Worm (Caenorhabditis elegans) whole organism, young adult: Measurements from ENCODE around the gene F08G2.4.
A peak's percentile ranks its signal among the peaks of the same experiment; 100 is the strongest.

Experiments
- B0336.3 ChIP-seq: fragments of 200-800 bp; sonication (Bioruptor generic); IDR thresholded peaks from 2 replicates; pipeline ENCODE4 v1.3.6; 2022; ENCODE audit warnings: missing genetic modification characterization, missing compliant biosample characterization
- D2030.7 ChIP-seq: fragments of 200-800 bp; sonication (Bioruptor generic); IDR thresholded peaks from 2 replicates; pipeline ENCODE4 v1.3.6; 2022; ENCODE audit warnings: missing genetic modification reagents, missing genetic modification characterization, missing compliant biosample characterization
- F22D6.2 ChIP-seq: sonication (generic microtip); optimal IDR thresholded peaks from 2 replicates; lab custom pipeline; 2016; ENCODE audit warnings: mild to moderate bottlenecking, missing genetic modification characterization, missing compliant biosample characterization
- F55B11.4 ChIP-seq: sonication (generic microtip); optimal IDR thresholded peaks from 2 replicates; lab custom pipeline; 2016; ENCODE audit warnings: missing compliant biosample characterization, missing genetic modification characterization, borderline replicate concordance; ENCODE audit not compliant: insufficient read depth
- Y53G8AR.9 ChIP-seq: fragments of 200-800 bp; sonication (Bioruptor generic); conservative IDR thresholded peaks from 2 replicates; pipeline ENCODE4 v1.3.6; 2022; ENCODE audit warnings: missing genetic modification reagents, missing genetic modification characterization, missing compliant biosample characterization
- Y56A3A.18 ChIP-seq: fragments of 200-800 bp; sonication (Bioruptor generic); IDR thresholded peaks from 2 replicates; pipeline ENCODE4 v1.3.6; 2022; ENCODE audit warnings: missing genetic modification reagents, missing genetic modification characterization, missing compliant biosample characterization
- Y79H2A.3 ChIP-seq: fragments of 200-800 bp; sonication (Bioruptor generic); conservative IDR thresholded peaks from 2 replicates; pipeline ENCODE4 v1.3.6; 2022; ENCODE audit warnings: missing genetic modification reagents, missing genetic modification characterization, missing compliant biosample characterization
- ZK185.1 ChIP-seq: sonication (generic microtip); optimal IDR thresholded peaks from 2 replicates; lab custom pipeline; 2016; ENCODE audit warnings: mild to moderate bottlenecking, missing genetic modification characterization, missing compliant biosample characterization; ENCODE audit not compliant: poor library complexity, severe bottlenecking
- akir-1 ChIP-seq: fragments of 200-800 bp; sonication (Bioruptor generic); optimal IDR thresholded peaks from 2 replicates; lab custom pipeline; 2018; ENCODE audit warnings: mild to moderate bottlenecking, missing genetic modification characterization, moderate library complexity, missing compliant biosample characterization
- ama-1 ChIP-seq, 3 experiments: fragments of 150-350 bp in 1 of 3; sonication (generic microtip) in 2 of 3; optimal IDR thresholded peaks; 2 replicates each; lab custom pipeline; 2014 to 2018; ENCODE audit warnings: missing biosample characterization in 2 of 3, missing genetic modification characterization in 2 of 3, missing genetic modification reagents in 2 of 3
- atf-7 ChIP-seq: sonication (generic microtip); optimal IDR thresholded peaks from 2 replicates; lab custom pipeline; 2017; ENCODE audit warnings: mild to moderate bottlenecking, missing genetic modification characterization, missing compliant biosample characterization
- attf-3 ChIP-seq: fragments of 200-800 bp; sonication (Bioruptor generic); conservative IDR thresholded peaks from 2 replicates; pipeline ENCODE4 v1.3.6; 2022; ENCODE audit warnings: missing genetic modification reagents, missing genetic modification characterization, missing compliant biosample characterization
- ceh-27 ChIP-seq: fragments of 200-800 bp; sonication (Bioruptor generic); optimal IDR thresholded peaks from 2 replicates; lab custom pipeline; 2018; ENCODE audit warnings: mild to moderate bottlenecking, missing genetic modification characterization, moderate library complexity, missing compliant biosample characterization
- ceh-58 ChIP-seq: fragments of 200-800 bp; sonication (Bioruptor generic); IDR thresholded peaks from 2 replicates; pipeline ENCODE4 v1.3.6; 2022; ENCODE audit warnings: missing genetic modification characterization, missing compliant biosample characterization
- dox-1 ChIP-seq: fragments of 200-800 bp; sonication (Bioruptor generic); IDR thresholded peaks from 2 replicates; pipeline ENCODE4 v1.3.6; 2022; ENCODE audit warnings: missing genetic modification reagents, missing genetic modification characterization, missing compliant biosample characterization
- egl-18 ChIP-seq: fragments of 200-800 bp; sonication (Bioruptor generic); IDR thresholded peaks from 2 replicates; pipeline ENCODE4 v1.3.6; 2022; ENCODE audit warnings: missing genetic modification reagents, missing genetic modification characterization, missing compliant biosample characterization
- egl-44 ChIP-seq: fragments of 200-800 bp; sonication (Bioruptor generic); IDR thresholded peaks from 2 replicates; pipeline ENCODE4 v1.3.6; 2022; ENCODE audit warnings: missing genetic modification reagents, missing genetic modification characterization, missing compliant biosample characterization
- egrh-3 ChIP-seq: fragments of 200-800 bp; sonication (Bioruptor generic); IDR thresholded peaks from 2 replicates; pipeline ENCODE4 v1.3.6; 2022; ENCODE audit warnings: missing genetic modification reagents, missing genetic modification characterization, missing compliant biosample characterization
- ekl-4 ChIP-seq: fragments of 200-800 bp; sonication (Bioruptor generic); IDR thresholded peaks from 2 replicates; pipeline ENCODE4 v1.3.6; 2022; ENCODE audit warnings: missing genetic modification reagents, missing genetic modification characterization, missing compliant biosample characterization
- him-1 ChIP-seq: sonication (generic microtip); optimal IDR thresholded peaks from 2 replicates; lab custom pipeline; 2016; ENCODE audit warnings: missing genotype, missing genetic modification reagents, missing genetic modification characterization, missing compliant biosample characterization
- hmg-1.2 ChIP-seq: fragments of 200-800 bp; sonication (Bioruptor generic); IDR thresholded peaks from 2 replicates; pipeline ENCODE4 v1.3.6; 2022; ENCODE audit warnings: missing genetic modification reagents, missing genetic modification characterization, missing compliant biosample characterization
- hmg-20 ChIP-seq: fragments of 200-800 bp; sonication (Bioruptor generic); IDR thresholded peaks from 2 replicates; pipeline ENCODE4 v1.3.6; 2022; ENCODE audit warnings: missing genetic modification reagents, missing genetic modification characterization, missing compliant biosample characterization
- lin-26 ChIP-seq: fragments of 200-800 bp; sonication (Bioruptor generic); IDR thresholded peaks from 2 replicates; pipeline ENCODE4 v1.3.6; 2022; ENCODE audit warnings: missing genetic modification reagents, missing genetic modification characterization, missing compliant biosample characterization
- lin-35 ChIP-seq, 3 experiments: fragments of 150-350 bp in 2 of 3; sonication (generic microtip) in 1 of 3; optimal IDR thresholded peaks; 2 replicates each; lab custom pipeline; 2014 to 2018; ENCODE audit warnings: missing biosample characterization in 3 of 3, missing genetic modification characterization in 3 of 3, missing genetic modification reagents in 3 of 3
- lin-54 ChIP-seq: fragments of 200-800 bp; sonication (Bioruptor generic); optimal IDR thresholded peaks from 2 replicates; lab custom pipeline; 2018; ENCODE audit warnings: mild to moderate bottlenecking, missing genetic modification characterization, missing compliant biosample characterization
- lir-1 ChIP-seq: fragments of 200-800 bp; sonication (Bioruptor generic); conservative IDR thresholded peaks from 2 replicates; pipeline ENCODE4 v1.3.6; 2022; ENCODE audit warnings: missing genetic modification reagents, missing genetic modification characterization, missing compliant biosample characterization
- lsl-1 ChIP-seq: fragments of 200-800 bp; sonication (Bioruptor generic); optimal IDR thresholded peaks from 2 replicates; lab custom pipeline; 2018; ENCODE audit warnings: mild to moderate bottlenecking, missing genetic modification characterization, moderate library complexity, missing compliant biosample characterization
- madf-6 ChIP-seq: fragments of 200-800 bp; sonication (Bioruptor generic); IDR thresholded peaks from 2 replicates; pipeline ENCODE4 v1.3.6; 2022; ENCODE audit warnings: missing genetic modification reagents, missing genetic modification characterization, missing compliant biosample characterization
- mcd-1 ChIP-seq: fragments of 200-800 bp; sonication (Bioruptor generic); IDR thresholded peaks from 2 replicates; pipeline ENCODE4 v1.3.6; 2022; ENCODE audit warnings: missing genetic modification reagents, missing genetic modification characterization, missing compliant biosample characterization
- mel-28 ChIP-seq: sonication (generic microtip); optimal IDR thresholded peaks from 2 replicates; lab custom pipeline; 2016; ENCODE audit warnings: borderline replicate concordance, mild to moderate bottlenecking, missing genetic modification characterization, missing compliant biosample characterization
- mes-4 ChIP-seq: sonication (generic microtip); optimal IDR thresholded peaks from 2 replicates; lab custom pipeline; 2016; ENCODE audit warnings: missing genotype, missing genetic modification characterization, missing compliant biosample characterization
- nfya-2 ChIP-seq: fragments of 200-800 bp; sonication (Bioruptor generic); IDR thresholded peaks from 2 replicates; pipeline ENCODE4 v1.3.6; 2022; ENCODE audit warnings: missing genetic modification reagents, missing genetic modification characterization, missing compliant biosample characterization
- nfyb-1 ChIP-seq: fragments of 200-800 bp; sonication (Bioruptor generic); IDR thresholded peaks from 2 replicates; pipeline ENCODE4 v1.3.6; 2022; ENCODE audit warnings: missing genetic modification reagents, missing genetic modification characterization, missing compliant biosample characterization
- nhr-120 ChIP-seq: fragments of 200-800 bp; sonication (Bioruptor generic); IDR thresholded peaks from 2 replicates; pipeline ENCODE4 v1.3.6; 2022; ENCODE audit warnings: missing genetic modification characterization, missing compliant biosample characterization
- nhr-80 ChIP-seq: sonication (generic microtip); optimal IDR thresholded peaks from 2 replicates; lab custom pipeline; 2016; ENCODE audit warnings: missing genetic modification characterization, missing compliant biosample characterization
- pbrm-1 ChIP-seq: fragments of 200-800 bp; sonication (Bioruptor generic); IDR thresholded peaks from 2 replicates; pipeline ENCODE4 v1.3.6; 2022; ENCODE audit warnings: missing genetic modification reagents, missing genetic modification characterization, missing compliant biosample characterization
- pha-4 ChIP-seq: fragments of 150-350 bp; sonication (generic microtip); optimal IDR thresholded peaks from 2 replicates; lab custom pipeline; 2014; ENCODE audit warnings: missing biosample characterization, missing genetic modification reagents, missing genetic modification characterization
- sea-2 ChIP-seq: fragments of 200-800 bp; sonication (Bioruptor generic); IDR thresholded peaks from 2 replicates; pipeline ENCODE4 v1.3.6; 2022; ENCODE audit warnings: missing genetic modification characterization, missing compliant biosample characterization
- snpc-4 ChIP-seq, 5 experiments: fragments of 150-350 bp in 1 of 5; sonication (generic microtip) in 4 of 5; optimal IDR thresholded peaks; 2 replicates each; lab custom pipeline; 2014 to 2018; ENCODE audit warnings: missing genetic modification characterization in 5 of 5, missing biosample characterization in 3 of 5, antibody characterized with exemption in 2 of 5, mild to moderate bottlenecking in 2 of 5, missing compliant biosample characterization in 2 of 5, missing genotype in 2 of 5, moderate library complexity in 2 of 5, missing genetic modification reagents in 1 of 5
- tbp1 ChIP-seq: fragments of 200-800 bp; sonication (Bioruptor generic); optimal IDR thresholded peaks from 2 replicates; lab custom pipeline; 2018; ENCODE audit warnings: mild to moderate bottlenecking, missing genetic modification characterization, missing compliant biosample characterization
- zfh-2 ChIP-seq: fragments of 200-800 bp; sonication (Bioruptor generic); conservative IDR thresholded peaks from 2 replicates; pipeline ENCODE4 v1.3.6; 2022; ENCODE audit warnings: missing genetic modification reagents, missing genetic modification characterization, missing compliant biosample characterization
- ztf-26 ChIP-seq: sonication (generic microtip); optimal IDR thresholded peaks from 2 replicates; lab custom pipeline; 2017; ENCODE audit warnings: missing genetic modification characterization, missing compliant biosample characterization
- ztf-6 ChIP-seq: fragments of 200-800 bp; sonication (Bioruptor generic); IDR thresholded peaks from 2 replicates; pipeline ENCODE4 v1.3.6; 2022; ENCODE audit warnings: missing genetic modification reagents, missing genetic modification characterization, missing compliant biosample characterization

Gene F08G2.4

ce11 chrII:13852532-13853199 lies 22.3 kb downstream of the F08G2.4 start (continued):
- TF ChIP-seq mcd-1 (GFP tag; lab: Robert Waterston, UW) (peak; percentile 55), nfya-2 (GFP tag; lab: Robert Waterston, UW) (peak; percentile 21; the same call in 1 of the 2 replicates), madf-6 (GFP tag; lab: Robert Waterston, UW) (peak; percentile 47; the same call in 1 of the 2 replicates), hmg-1.2 (peak; percentile 84), D2030.7 (GFP tag; lab: Robert Waterston, UW) (peak; percentile 84), pbrm-1 (GFP tag; lab: Robert Waterston, UW) (peak; percentile 69), B0336.3 (GFP tag; lab: Robert Waterston, UW) (peak; percentile 65), lin-26 (GFP tag; lab: Robert Waterston, UW) (peak; percentile 93), snpc-4 (GFP tag; optimal IDR thresholded peaks at IDR 0.05; lab: Kevin White, UChicago) (peak; percentile 84), snpc-4 (tag; optimal IDR thresholded peaks at IDR 0.05; lab: Kevin White, UChicago) (peak; percentile 54 to 97 (median 93)), lin-54 (peak; percentile 13), Y53G8AR.9 (0 out of 2 replicates have a peak, but pooled peaks have one; percentile 67), ekl-4 (GFP tag; lab: Robert Waterston, UW) (peak; percentile 57; the same call in 1 of the 2 replicates), him-1 (tag; lab: Kevin White, UChicago) (peak; percentile 58), lsl-1 (GFP tag; lab: Kevin White, UChicago) (peak; percentile 61), hmg-20 (GFP tag; lab: Robert Waterston, UW) (0 out of 2 replicates have a peak, but pooled peaks have one; percentile 47)

DNA sequence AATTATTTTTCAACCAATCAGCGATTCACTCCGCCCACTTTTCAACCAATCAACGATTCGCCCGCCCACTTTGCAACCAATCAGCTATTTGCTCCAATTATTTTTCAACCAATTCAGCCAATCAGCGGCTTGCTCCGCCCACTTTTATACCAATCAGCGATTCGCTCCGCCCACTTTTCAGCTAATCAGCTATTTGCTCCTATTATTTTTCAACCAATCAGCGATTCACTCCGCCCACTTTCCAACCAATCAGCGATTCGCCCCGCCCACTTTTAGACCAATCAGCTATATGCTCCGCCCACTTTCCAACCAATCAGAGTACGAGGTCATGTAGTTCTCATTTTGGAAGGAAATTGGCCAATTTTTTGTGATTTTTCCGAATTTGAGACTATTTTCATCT lies 24.9 kb downstream of the F08G2.4 start:
- TF ChIP-seq nfyb-1 (GFP tag; lab: Robert Waterston, UW) (peak; percentile 97), nfya-2 (GFP tag; lab: Robert Waterston, UW) (0 out of 2 replicates have a peak, but pooled peaks have one; percentile 28), attf-3 (no peak), Y79H2A.3 (GFP tag; lab: Robert Waterston, UW) (no peak), sea-2 (no peak), dox-1 (GFP tag; lab: Robert Waterston, UW) (no peak), hmg-20 (GFP tag; lab: Robert Waterston, UW) (no peak), madf-6 (GFP tag; lab: Robert Waterston, UW) (no peak), ama-1 (optimal IDR thresholded peaks at IDR 0.05; lab: Kevin White, UChicago) (no peak), ama-1 (GFP tag; optimal IDR thresholded peaks at IDR 0.05; lab: Kevin White, UChicago) (no peak), nhr-120 (GFP tag; lab: Robert Waterston, UW) (no peak)

ce11 chrII:13858352-13858751 lies 27.9 kb downstream of the F08G2.4 start:
- TF ChIP-seq F55B11.4 (no peak), ceh-27 (GFP tag; lab: Kevin White, UChicago) (no peak), Y56A3A.18 (GFP tag; lab: Robert Waterston, UW) (no peak), tbp1 (GFP tag; lab: Kevin White, UChicago) (no peak), dox-1 (GFP tag; lab: Robert Waterston, UW) (peak; percentile 37; the same call in 1 of the 2 replicates), egl-44 (GFP tag; lab: Robert Waterston, UW) (no peak), atf-7 (tag; lab: Kevin White, UChicago) (no peak), egl-18 (no peak), zfh-2 (GFP tag; lab: Robert Waterston, UW) (peak; percentile 89), F22D6.2 (tag; lab: Kevin White, UChicago) (no peak), ZK185.1 (tag; lab: Kevin White, UChicago) (no peak), lir-1 (GFP tag; lab: Robert Waterston, UW) (no peak), ztf-6 (no peak), mel-28 (no peak), lin-26 (GFP tag; lab: Robert Waterston, UW) (0 out of 2 replicates have a peak, but pooled peaks have one; percentile 29), lin-35 (GFP tag; optimal IDR thresholded peaks at IDR 0.05; lab: Kevin White, UChicago) (no peak), egrh-3 (GFP tag; lab: Robert Waterston, UW) (peak; percentile 38; the same call in 1 of the 2 replicates), nhr-80 (no peak), pha-4 (tag; lab: Kevin White, UChicago) (no peak), akir-1 (GFP tag; lab: Kevin White, UChicago) (no peak), mes-4 (tag; lab: Kevin White, UChicago) (no peak), ceh-58 (GFP tag; lab: Robert Waterston, UW) (no peak), ztf-26 (tag; lab: Kevin White, UChicago) (no peak)
